Worm (Caenorhabditis elegans) whole organism, L4/young adult: ENCODE data around the gene C08B11.9.

Experiments
- dao-5 ChIP-seq: sonication (generic microtip); optimal IDR thresholded peaks from 2 replicates; lab custom pipeline; 2016; ENCODE audit warnings: missing genotype, missing genetic modification characterization, moderate library complexity, missing compliant biosample characterization
- him-1 ChIP-seq: sonication (generic microtip); optimal IDR thresholded peaks from 2 replicates; lab custom pipeline; 2016; ENCODE audit warnings: missing genotype, missing genetic modification reagents, missing genetic modification characterization, missing compliant biosample characterization

DNA sequence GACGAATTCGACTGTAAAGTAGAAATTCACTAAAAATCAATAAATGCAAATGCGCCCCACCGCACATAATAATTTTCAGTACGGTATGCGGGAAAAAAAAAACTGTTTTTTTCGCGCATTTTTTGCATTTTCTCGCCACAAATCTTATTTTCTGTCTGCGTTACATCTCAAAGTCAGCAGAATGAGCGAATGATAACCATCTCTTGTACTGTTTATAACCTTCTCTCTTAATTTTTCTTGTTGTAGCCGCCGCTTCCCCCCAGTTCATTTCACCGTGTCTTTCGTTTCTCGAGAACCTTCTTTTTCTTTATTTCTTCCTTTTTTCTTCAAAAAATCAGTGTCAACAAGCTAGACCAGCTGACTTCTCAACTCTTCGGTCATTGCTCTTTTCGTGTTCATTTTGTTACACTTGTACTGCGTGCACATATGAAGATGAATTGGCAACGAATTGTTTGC, 22.5 kb downstream of the C08B11.9 start:
- TF ChIP-seq him-1 (tag; lab: Kevin White, UChicago), result no peak
- no peak for TF ChIP-seq dao-5
